Worm (Caenorhabditis elegans): ENCODE results near the gene pals-38.

pals-38 gene

ce11 chrV:12478990-12479389, 32.2 kb upstream of the pals-38 start:
- TF ChIP-seq zfp-3 (GFP tag; conservative IDR thresholded peaks at IDR 0.05) (no peak), ctbp-1 (GFP tag; IDR thresholded peaks at IDR 0.05) (0 out of 2 replicates have a peak, but pooled peaks have one; percentile 34), nhr-11 (tag; optimal IDR thresholded peaks at IDR 0.05) (peak; percentile 56), dmd-8 (GFP tag; IDR thresholded peaks at IDR 0.05) (0 out of 2 replicates have a peak, but pooled peaks have one; percentile 33), daf-16 (GFP tag; optimal IDR thresholded peaks at IDR 0.05) (peak in 1 of 2 experiments; percentile 86), daf-16 (tag; optimal IDR thresholded peaks at IDR 0.05) (no peak), nhr-77 (tag; optimal IDR thresholded peaks at IDR 0.05) (no peak), hlh-11 (tag; optimal IDR thresholded peaks at IDR 0.05) (peak; percentile 61), hmg-1.1 (GFP tag; IDR thresholded peaks at IDR 0.05) (0 out of 2 replicates have a peak, but pooled peaks have one; percentile 19)

ce11 chrV:12478111-12478510, 31.3 kb upstream of the pals-38 start, which contains the start of gene atn-1:
atn-1 (plus strand) TSS chrV:12478411.
- TF ChIP-seq unc-62 (GFP tag; optimal IDR thresholded peaks at IDR 0.05 in 1 of 2) (peak in 1 of 2 experiments; percentile 41), unc-62 (tag; optimal IDR thresholded peaks at IDR 0.05) (no peak), aha-1 (tag) (peak; percentile 59), T26A8.4 (GFP tag; IDR thresholded peaks at IDR 0.05) (no peak), hmg-1.1 (GFP tag; IDR thresholded peaks at IDR 0.05) (no peak), nhr-25 (tag; optimal IDR thresholded peaks at IDR 0.05; ENCODE audit: borderline replicate concordance, insufficient read depth) (no peak), ctbp-1 (GFP tag; IDR thresholded peaks at IDR 0.05) (no peak), daf-8 (GFP tag; IDR thresholded peaks at IDR 0.05) (no peak), Y5F2A.4 (GFP tag; optimal IDR thresholded peaks at IDR 0.05) (no peak)

ce11 chrV:12477139-12477538, 30.3 kb upstream of the pals-38 start:
- TF ChIP-seq gei-8 (GFP tag; optimal IDR thresholded peaks at IDR 0.05) (no peak), set-16 (GFP tag; IDR thresholded peaks at IDR 0.05) (peak; percentile 54), daf-16 (GFP tag; optimal IDR thresholded peaks at IDR 0.05) (peak in 1 of 2 experiments; percentile 12), daf-16 (tag; optimal IDR thresholded peaks at IDR 0.05) (no peak), hlh-11 (tag; optimal IDR thresholded peaks at IDR 0.05) (peak; percentile 50), cey-2 (tag; optimal IDR thresholded peaks at IDR 0.05; ENCODE audit: borderline replicate concordance, insufficient read depth) (no peak), madf-9 (GFP tag; conservative IDR thresholded peaks at IDR 0.05) (peak; percentile 44; the same call in 1 of the 2 replicates), ctbp-1 (GFP tag; IDR thresholded peaks at IDR 0.05) (0 out of 2 replicates have a peak, but pooled peaks have one; percentile 10), nhr-11 (tag; optimal IDR thresholded peaks at IDR 0.05) (peak; percentile 41), zfp-3 (GFP tag; conservative IDR thresholded peaks at IDR 0.05) (0 out of 2 replicates have a peak, but pooled peaks have one; percentile 34), unc-62 (GFP tag; optimal IDR thresholded peaks at IDR 0.05 in 1 of 2) (peak in 1 of 2 experiments; percentile 65), unc-62 (tag; optimal IDR thresholded peaks at IDR 0.05) (no peak)

DNA sequence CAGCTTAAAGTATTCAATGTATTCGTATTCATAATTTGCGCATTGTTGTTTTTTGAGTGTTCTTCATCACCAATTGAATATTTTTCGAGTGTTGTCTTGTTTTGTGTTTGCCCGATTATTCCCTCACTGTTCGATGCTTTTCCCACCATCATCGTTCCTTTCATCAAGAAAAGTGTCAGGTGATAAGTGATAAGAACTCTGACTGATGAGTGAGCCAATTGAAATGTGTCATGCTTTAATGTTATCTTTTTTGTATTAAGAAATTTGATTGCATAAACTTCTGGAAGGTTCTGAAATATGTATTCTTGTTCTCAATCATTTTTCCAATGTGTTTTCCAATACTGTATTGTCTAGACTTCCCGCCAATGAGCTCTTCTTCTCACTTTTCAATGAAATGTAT, 28.6 kb upstream of the pals-38 start:
- TF ChIP-seq hlh-30 (tag; optimal IDR thresholded peaks at IDR 0.05; ENCODE audit: insufficient read depth) (peak; percentile 75), nhr-77 (tag; optimal IDR thresholded peaks at IDR 0.05) (peak; percentile 66), snpc-4 (tag; optimal IDR thresholded peaks at IDR 0.05) (no peak), nhr-41 (GFP tag; IDR thresholded peaks at IDR 0.05) (no peak), lin-38 (GFP tag; IDR thresholded peaks at IDR 0.05) (no peak), tra-1 (GFP tag; IDR thresholded peaks at IDR 0.05) (no peak), daf-16 (GFP tag; optimal IDR thresholded peaks at IDR 0.05) (no peak), daf-16 (tag; optimal IDR thresholded peaks at IDR 0.05) (peak; percentile 88), nhr-10 (tag; optimal IDR thresholded peaks at IDR 0.05) (no peak), dmd-6 (GFP tag; IDR thresholded peaks at IDR 0.05) (peak; percentile 72), ceh-62 (tag; optimal IDR thresholded peaks at IDR 0.05) (no peak), ztf-11 (tag; optimal IDR thresholded peaks at IDR 0.05) (no peak), lin-1 (GFP tag; IDR thresholded peaks at IDR 0.05) (no peak), php-3 (GFP tag; IDR thresholded peaks at IDR 0.05) (peak; percentile 25; the same call in 1 of the 2 replicates), pqm-1 (tag; optimal IDR thresholded peaks at IDR 0.05) (peak; percentile 78), aha-1 (tag) (peak; percentile 90), T20F7.1 (GFP tag; optimal IDR thresholded peaks at IDR 0.05) (peak; percentile 48), nhr-28 (tag; optimal IDR thresholded peaks at IDR 0.05) (peak; percentile 62), mep-1 (tag; optimal IDR thresholded peaks at IDR 0.05) (peak; percentile 46), hlh-11 (tag; optimal IDR thresholded peaks at IDR 0.05) (peak; percentile 80), daf-19 (GFP tag; conservative IDR thresholded peaks at IDR 0.05) (no peak), unc-62 (GFP tag; optimal IDR thresholded peaks at IDR 0.05 in 1 of 2) (no peak), unc-62 (tag; optimal IDR thresholded peaks at IDR 0.05) (no peak), dve-1 (tag; optimal IDR thresholded peaks at IDR 0.05; ENCODE audit: insufficient read depth) (peak; percentile 76), nhr-76 (tag; optimal IDR thresholded peaks at IDR 0.05) (no peak), mdt-29 (GFP tag; IDR thresholded peaks at IDR 0.05) (peak; percentile 32; the same call in 1 of the 2 replicates), mxl-2 (GFP tag; conservative IDR thresholded peaks at IDR 0.05) (no peak), Y48G9A.11 (GFP tag; IDR thresholded peaks at IDR 0.05) (no peak), Y75B8A.6 (GFP tag; IDR thresholded peaks at IDR 0.05) (no peak), lin-13 (GFP tag; optimal IDR thresholded peaks at IDR 0.05) (no peak)
